Fruit fly (Drosophila melanogaster) whole organism, embryonic: ENCODE data around the gene CG13457.

Source experiments
- Abd-B ChIP-seq: fragments of 200-800 bp; sonication (Bioruptor generic); optimal IDR thresholded peaks from 2 replicates; lab custom pipeline; 2018; ENCODE audit warnings: missing biosample characterization, mild to moderate bottlenecking, missing genetic modification characterization, moderate library complexity
- CG13624 ChIP-seq: fragments of 200-800 bp; sonication (Bioruptor generic); optimal IDR thresholded peaks from 2 replicates; lab custom pipeline; 2016; ENCODE audit warnings: missing biosample characterization, missing genetic modification characterization
- CG14014 ChIP-seq: fragments of 200-800 bp; sonication (Bioruptor generic); IDR thresholded peaks from 2 replicates; pipeline ENCODE4 v1.3.6; 2022; ENCODE audit warnings: missing biosample characterization, missing genetic modification characterization
- CG15601 ChIP-seq: fragments of 200-800 bp; sonication (Bioruptor generic); optimal IDR thresholded peaks from 3 replicates; lab custom pipeline; 2019; ENCODE audit warnings: missing biosample characterization, mild to moderate bottlenecking, missing genetic modification characterization, moderate library complexity
- CG17912 ChIP-seq: fragments of 200-800 bp; sonication (Bioruptor generic); optimal IDR thresholded peaks from 2 replicates; lab custom pipeline; 2018; ENCODE audit warnings: missing biosample characterization, mild to moderate bottlenecking, missing genetic modification characterization
- CG2120 ChIP-seq: fragments of 200-800 bp; sonication (Bioruptor generic); optimal IDR thresholded peaks from 3 replicates; lab custom pipeline; 2016; ENCODE audit warnings: missing biosample characterization, missing genetic modification characterization
- CG2199 ChIP-seq: fragments of 200-800 bp; sonication (Bioruptor generic); IDR thresholded peaks from 3 replicates; pipeline ENCODE4 v1.3.6; 2022; ENCODE audit warnings: missing biosample characterization, missing genetic modification characterization
- CG2712 ChIP-seq: fragments of 200-800 bp; optimal IDR thresholded peaks from 3 replicates; lab custom pipeline; 2019; ENCODE audit warnings: missing biosample characterization, mild to moderate bottlenecking, missing genetic modification characterization, moderate library complexity
- CG2875 ChIP-seq: fragments of 200-800 bp; sonication (Bioruptor generic); optimal IDR thresholded peaks from 2 replicates; lab custom pipeline; 2017; ENCODE audit warnings: missing biosample characterization, mild to moderate bottlenecking, missing genetic modification characterization, missing genetic modification reagents
- CG31365 ChIP-seq: fragments of 200-800 bp; sonication (Bioruptor generic); optimal IDR thresholded peaks from 2 replicates; lab custom pipeline; 2018; ENCODE audit warnings: missing biosample characterization, mild to moderate bottlenecking, missing genetic modification characterization
- CG32532 ChIP-seq: fragments of 200-800 bp; sonication (Bioruptor generic); IDR thresholded peaks from 2 replicates; pipeline ENCODE4 v1.3.6; 2022; ENCODE audit warnings: missing biosample characterization, missing genetic modification characterization
- CG3281 ChIP-seq: fragments of 200-800 bp; sonication (Bioruptor generic); optimal IDR thresholded peaks from 3 replicates; lab custom pipeline; 2017; ENCODE audit warnings: missing biosample characterization, mild to moderate bottlenecking, missing genetic modification characterization
- CG4282 ChIP-seq: fragments of 200-800 bp; sonication (Bioruptor generic); optimal IDR thresholded peaks from 2 replicates; lab custom pipeline; 2016; ENCODE audit warnings: missing biosample characterization, missing genetic modification characterization
- CG4360 ChIP-seq: fragments of 200-800 bp; sonication (Bioruptor generic); IDR thresholded peaks from 2 replicates; pipeline ENCODE4 v1.3.6; 2022; ENCODE audit warnings: missing biosample characterization, missing genetic modification characterization
- CG43689 ChIP-seq: fragments of 200-800 bp; sonication (Bioruptor generic); IDR thresholded peaks from 2 replicates; pipeline ENCODE4 v1.3.6; 2022; ENCODE audit warnings: missing biosample characterization, missing genetic modification characterization
- CG6272 ChIP-seq: fragments of 200-800 bp; sonication (Bioruptor generic); IDR thresholded peaks from 2 replicates; pipeline ENCODE4 v1.3.6; 2022; ENCODE audit warnings: missing biosample characterization, missing genetic modification characterization
- CG6791 ChIP-seq: fragments of 200-800 bp; sonication (Bioruptor generic); IDR thresholded peaks from 3 replicates; pipeline ENCODE4 v1.3.6; 2022; ENCODE audit warnings: missing biosample characterization, missing genetic modification characterization; ENCODE audit not compliant: partially characterized antibody
- CG9437 ChIP-seq: fragments of 200-800 bp; sonication (Bioruptor generic); optimal IDR thresholded peaks from 2 replicates; lab custom pipeline; 2018; ENCODE audit warnings: missing biosample characterization, mild to moderate bottlenecking, missing genetic modification characterization
- CG9876 ChIP-seq: fragments of 200-800 bp; sonication (Bioruptor generic); optimal IDR thresholded peaks from 2 replicates; lab custom pipeline; 2016; ENCODE audit warnings: missing biosample characterization, missing genetic modification characterization
- Dek ChIP-seq: fragments of 200-800 bp; sonication (Bioruptor generic); optimal IDR thresholded peaks from 3 replicates; lab custom pipeline; 2019; ENCODE audit warnings: missing biosample characterization, mild to moderate bottlenecking, missing genetic modification characterization, moderate library complexity
- Doc3 ChIP-seq: fragments of 200-800 bp; sonication (Bioruptor generic); IDR thresholded peaks from 3 replicates; pipeline ENCODE4 v1.3.6; 2022; ENCODE audit warnings: missing biosample characterization, missing genetic modification characterization; ENCODE audit not compliant: partially characterized antibody
- Drgx ChIP-seq: fragments of 200-800 bp; sonication (Bioruptor generic); IDR thresholded peaks from 2 replicates; pipeline ENCODE4 v1.3.6; 2022; ENCODE audit warnings: missing biosample characterization, missing genetic modification characterization
- E2f1 ChIP-seq: fragments of 200-800 bp; sonication (Bioruptor generic); IDR thresholded peaks from 2 replicates; pipeline ENCODE4 v1.3.6; 2022; ENCODE audit warnings: missing biosample characterization, missing genetic modification characterization
- E2f2 ChIP-seq: fragments of 200-800 bp; sonication (Bioruptor generic); IDR thresholded peaks from 2 replicates; pipeline ENCODE4 v1.3.6; 2022; ENCODE audit warnings: missing biosample characterization, missing genetic modification characterization
- Hr39 ChIP-seq: fragments of >200 bp; optimal IDR thresholded peaks from 2 replicates; lab custom pipeline; 2017
- Med ChIP-seq: fragments of 200-800 bp; sonication (Bioruptor generic); peaks from one replicate; lab custom pipeline; 2016; ENCODE audit warnings: missing biosample characterization, missing genetic modification characterization, mild to moderate bottlenecking, inconsistent platforms, moderate library complexity
- Opbp ChIP-seq: fragments of 200-800 bp; sonication (Bioruptor generic); IDR thresholded peaks from 3 replicates; pipeline ENCODE4 v1.3.6; 2022; ENCODE audit warnings: missing biosample characterization, missing genetic modification characterization; ENCODE audit not compliant: partially characterized antibody
- Optix ChIP-seq: fragments of 200-800 bp; sonication (Bioruptor generic); IDR thresholded peaks from 3 replicates; pipeline ENCODE4 v1.3.6; 2022; ENCODE audit warnings: missing biosample characterization, missing genetic modification characterization
- Pdp1 ChIP-seq, 2 experiments: fragments of 200-800 bp; sonication (Bioruptor generic); optimal IDR thresholded peaks; 3 replicates each; lab custom pipeline; 2016; ENCODE audit warnings: missing biosample characterization in 2 of 2, missing genetic modification characterization in 2 of 2, mild to moderate bottlenecking in 1 of 2, moderate library complexity in 1 of 2
- Poxn ChIP-seq: fragments of 200-800 bp; sonication (Bioruptor generic); IDR thresholded peaks from 2 replicates; pipeline ENCODE4 v1.3.6; 2022; ENCODE audit warnings: missing biosample characterization, missing genetic modification characterization
- Trl ChIP-seq, 3 experiments: fragments of >200 bp in 2 of 3; fragments of 200-800 bp in 1 of 3; sonication (Bioruptor generic) in 1 of 3; optimal IDR thresholded peaks; 2 replicates in 1 of 3; 3 replicates in 2 of 3; lab custom pipeline; 2016 to 2017; ENCODE audit warnings: missing biosample characterization in 1 of 3, missing genetic modification characterization in 1 of 3
- amos ChIP-seq: fragments of 200-800 bp; sonication (Bioruptor generic); IDR thresholded peaks from 2 replicates; pipeline ENCODE4 v1.3.6; 2022; ENCODE audit warnings: missing biosample characterization, missing genetic modification characterization; ENCODE audit not compliant: partially characterized antibody
- cad ChIP-seq: fragments of >200 bp; optimal IDR thresholded peaks from 2 replicates; lab custom pipeline; 2017; ENCODE audit warnings: missing biosample characterization, missing genetic modification characterization
- cas ChIP-seq: fragments of 200-800 bp; sonication (Bioruptor generic); IDR thresholded peaks from 2 replicates; pipeline ENCODE4 v1.3.6; 2022; ENCODE audit warnings: missing biosample characterization, missing genetic modification characterization
- cg ChIP-seq: fragments of 200-800 bp; sonication (Bioruptor generic); optimal IDR thresholded peaks from 3 replicates; lab custom pipeline; 2019; ENCODE audit warnings: missing biosample characterization, mild to moderate bottlenecking, missing genetic modification characterization, moderate library complexity
- croc ChIP-seq: fragments of 200-800 bp; sonication (Bioruptor generic); conservative IDR thresholded peaks from 3 replicates; pipeline ENCODE4 v1.3.6; 2022; ENCODE audit warnings: missing biosample characterization, missing genetic modification characterization
- cwo ChIP-seq: fragments of 200-800 bp; sonication (Bioruptor generic); optimal IDR thresholded peaks from 3 replicates; lab custom pipeline; 2017; ENCODE audit warnings: missing biosample characterization, missing genetic modification characterization, mild to moderate bottlenecking, moderate library complexity, missing genetic modification reagents
- dpn ChIP-seq, 2 experiments: fragments of 200-800 bp; sonication (Bioruptor generic); optimal IDR thresholded peaks; 3 replicates each; lab custom pipeline; 2016; ENCODE audit warnings: missing biosample characterization in 2 of 2, missing genetic modification characterization in 2 of 2
- fd3F ChIP-seq: fragments of 200-800 bp; sonication (Bioruptor generic); optimal IDR thresholded peaks from 2 replicates; lab custom pipeline; 2018; ENCODE audit warnings: missing biosample characterization, mild to moderate bottlenecking, missing genetic modification characterization, moderate library complexity
- fd96Cb ChIP-seq: fragments of 200-800 bp; sonication (Bioruptor generic); optimal IDR thresholded peaks from 2 replicates; lab custom pipeline; 2018; ENCODE audit warnings: missing biosample characterization, mild to moderate bottlenecking, missing genetic modification characterization, moderate library complexity
- grau ChIP-seq: fragments of 200-800 bp; optimal IDR thresholded peaks from 3 replicates; lab custom pipeline; 2019; ENCODE audit warnings: missing biosample characterization, mild to moderate bottlenecking, missing genetic modification characterization, moderate library complexity
- nerfin-2 ChIP-seq: fragments of 200-800 bp; sonication (Bioruptor generic); IDR thresholded peaks from 2 replicates; pipeline ENCODE4 v1.3.6; 2022; ENCODE audit warnings: missing biosample characterization, missing genetic modification characterization; ENCODE audit not compliant: partially characterized antibody
- org-1 ChIP-seq: fragments of 200-800 bp; sonication (Bioruptor generic); optimal IDR thresholded peaks from 2 replicates; lab custom pipeline; 2017; ENCODE audit warnings: missing biosample characterization, missing genetic modification characterization
- prd ChIP-seq, 3 experiments: fragments of >200 bp in 2 of 3; fragments of 200-800 bp in 1 of 3; sonication (Bioruptor generic) in 1 of 3; optimal IDR thresholded peaks in 2 of 3; IDR thresholded peaks in 1 of 3; 2 replicates in 2 of 3; 3 replicates in 1 of 3; pipeline versions ENCODE4 v1.3.6 to Lab custom; 2017 to 2022; ENCODE audit warnings: missing biosample characterization in 1 of 3, missing genetic modification characterization in 1 of 3
- row ChIP-seq: fragments of 200-800 bp; sonication (Bioruptor generic); IDR thresholded peaks from 3 replicates; pipeline ENCODE4 v1.3.6; 2022; ENCODE audit warnings: missing biosample characterization, missing genetic modification characterization
- sug ChIP-seq: fragments of 200-800 bp; optimal IDR thresholded peaks from 2 replicates; lab custom pipeline; 2019; ENCODE audit warnings: missing biosample characterization, mild to moderate bottlenecking, missing genetic modification characterization, moderate library complexity
- trem ChIP-seq: fragments of 200-800 bp; optimal IDR thresholded peaks from 3 replicates; lab custom pipeline; 2019; ENCODE audit warnings: missing biosample characterization, mild to moderate bottlenecking, missing genetic modification characterization, moderate library complexity
- wdn ChIP-seq: fragments of 200-800 bp; sonication (Bioruptor generic); IDR thresholded peaks from 2 replicates; pipeline ENCODE4 v1.3.6; 2022; ENCODE audit warnings: missing biosample characterization, missing genetic modification characterization
- zfh1 ChIP-seq: fragments of 200-800 bp; sonication (Bioruptor generic); IDR thresholded peaks from 3 replicates; pipeline ENCODE4 v1.3.6; 2022; ENCODE audit warnings: missing biosample characterization, missing genetic modification characterization

The CG13457 gene

DNA sequence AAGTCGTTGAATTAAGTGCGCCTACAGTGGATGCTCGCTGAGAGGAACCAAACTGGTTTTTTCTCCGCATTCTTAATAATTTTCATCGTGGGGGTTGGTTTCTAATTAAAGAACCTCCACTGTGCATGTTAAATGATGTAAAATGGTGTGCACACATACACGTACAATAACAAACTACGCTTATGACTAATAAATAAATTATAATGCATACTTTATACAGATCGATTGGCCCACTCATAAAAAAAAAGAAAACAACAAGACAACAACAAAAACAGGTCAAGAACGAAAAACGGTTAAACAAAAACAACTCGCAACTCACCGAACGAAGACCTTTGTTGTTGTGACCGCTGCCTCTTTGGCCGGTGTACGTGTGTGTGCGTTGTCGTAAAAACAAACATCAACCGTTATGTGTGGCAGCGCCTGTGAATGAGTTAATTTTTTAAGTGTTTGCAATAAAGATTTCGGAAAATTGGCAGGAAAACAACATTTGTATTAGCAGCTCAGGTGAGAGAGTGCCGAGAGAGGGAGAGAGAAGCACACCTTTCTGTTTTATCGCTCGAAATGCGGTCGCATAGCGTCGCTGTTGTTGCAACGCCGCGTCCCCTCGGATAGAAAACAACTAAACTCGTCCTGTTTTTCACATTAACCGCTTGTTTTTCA is 37.1 kb downstream of the CG13457 start (continued):
- TF ChIP-seq grau (tag; lab: Kevin White, UChicago) (peak; percentile 93), CG4360 (GFP tag; lab: Robert Waterston, UW) (peak; percentile 80), E2f1 (GFP tag; lab: Robert Waterston, UW) (no peak), nerfin-2 (GFP tag; lab: Robert Waterston, UW) (no peak), dpn (GFP tag; optimal IDR thresholded peaks at IDR 0.05; lab: Kevin White, UChicago) (peak in 1 of 2 experiments; percentile 5), cwo (peak; percentile 3), Drgx (GFP tag; lab: Robert Waterston, UW) (peak; percentile 48), CG3281 (peak; percentile 2), Pdp1 (GFP tag; optimal IDR thresholded peaks at IDR 0.05; lab: Kevin White, UChicago) (peak in 1 of 2 experiments; percentile 31), CG14014 (no peak), CG9437 (GFP tag; lab: Kevin White, UChicago) (no peak), cg (GFP tag; lab: Kevin White, UChicago) (peak; percentile 68), wdn (GFP tag; lab: Robert Waterston, UW) (no peak), Trl (optimal IDR thresholded peaks at IDR 0.05; lab: Kevin White, UChicago) (peak; percentile 64 to 71), Trl (GFP tag; optimal IDR thresholded peaks at IDR 0.05; lab: Kevin White, UChicago) (no peak), CG9876 (GFP tag; lab: Kevin White, UChicago) (no peak), cas (no peak), Doc3 (GFP tag; lab: Robert Waterston, UW) (0 out of 3 replicates have a peak, but pooled peaks have one; percentile 19), CG31365 (tag; lab: Kevin White, UChicago) (no peak), org-1 (GFP tag; lab: Kevin White, UChicago) (no peak), CG2120 (peak; percentile 26), trem (tag; lab: Kevin White, UChicago) (no peak), Opbp (GFP tag; lab: Robert Waterston, UW) (no peak), fd96Cb (tag; lab: Kevin White, UChicago) (no peak), CG4282 (GFP tag; lab: Kevin White, UChicago) (no peak), CG6791 (no peak), E2f2 (GFP tag; lab: Robert Waterston, UW) (no peak), cad (peak; percentile 13), CG17912 (no peak), CG2199 (0 out of 3 replicates have a peak, but pooled peaks have one; percentile 63), zfh1 (GFP tag; lab: Robert Waterston, UW) (no peak), sug (tag; lab: Kevin White, UChicago) (peak; percentile 6), CG32532 (GFP tag; lab: Robert Waterston, UW) (peak; percentile 24; the same call in 1 of the 2 replicates), CG15601 (tag; lab: Kevin White, UChicago) (peak; percentile 14), amos (GFP tag; lab: Robert Waterston, UW) (peak; percentile 8; the same call in 1 of the 2 replicates), Med (peak; percentile 84), Abd-B (no peak), croc (GFP tag; lab: Robert Waterston, UW) (no peak), CG6272 (GFP tag; lab: Robert Waterston, UW) (no peak), row (peak; percentile 45; the same call in 1 of the 3 replicates), CG13624 (GFP tag; lab: Kevin White, UChicago) (peak; percentile 9), Hr39 (no peak), CG43689 (no peak), prd (optimal IDR thresholded peaks at IDR 0.05; lab: Kevin White, UChicago) (no peak), prd (GFP tag; IDR thresholded peaks at IDR 0.05; lab: Robert Waterston, UW) (no peak), Optix (GFP tag; lab: Robert Waterston, UW) (no peak), fd3F (GFP tag; lab: Kevin White, UChicago) (no peak), Poxn (GFP tag; lab: Robert Waterston, UW) (no peak), Dek (peak; percentile 2), CG2712 (tag; lab: Kevin White, UChicago) (peak; percentile 19), CG2875 (GFP tag; lab: Kevin White, UChicago) (no peak)
